Fruit fly (Drosophila melanogaster) whole organism, embryonic: ENCODE data around the gene Nf1.
A peak's percentile ranks its signal among the peaks of the same experiment; 100 is the strongest.

Source experiments
- ATbp ChIP-seq: fragments of 200-800 bp; sonication (Bioruptor generic); optimal IDR thresholded peaks from 2 replicates; lab custom pipeline; 2017; ENCODE audit warnings: missing biosample characterization, mild to moderate bottlenecking, missing genetic modification characterization, missing genetic modification reagents
- Atf3 ChIP-seq: fragments of 200-800 bp; sonication (Bioruptor generic); optimal IDR thresholded peaks from 3 replicates; lab custom pipeline; 2016; ENCODE audit warnings: missing biosample characterization, missing genetic modification characterization
- CG10274 ChIP-seq: fragments of 200-800 bp; sonication (Bioruptor generic); optimal IDR thresholded peaks from 3 replicates; lab custom pipeline; 2017; ENCODE audit warnings: missing biosample characterization, mild to moderate bottlenecking, missing genetic modification characterization
- CG11696 ChIP-seq: fragments of 200-800 bp; sonication (Bioruptor generic); IDR thresholded peaks from 2 replicates; pipeline ENCODE4 v1.3.6; 2022; ENCODE audit warnings: missing biosample characterization, missing genetic modification characterization
- CG12071 ChIP-seq: fragments of 200-800 bp; sonication (Bioruptor generic); optimal IDR thresholded peaks from 3 replicates; lab custom pipeline; 2018; ENCODE audit warnings: missing biosample characterization, mild to moderate bottlenecking, missing genetic modification characterization
- CG13123 ChIP-seq: fragments of 200-800 bp; sonication (Bioruptor generic); optimal IDR thresholded peaks from 2 replicates; lab custom pipeline; 2016; ENCODE audit warnings: missing biosample characterization, missing genetic modification characterization
- CG14014 ChIP-seq: fragments of 200-800 bp; sonication (Bioruptor generic); IDR thresholded peaks from 2 replicates; pipeline ENCODE4 v1.3.6; 2022; ENCODE audit warnings: missing biosample characterization, missing genetic modification characterization
- CG17361 ChIP-seq: fragments of 200-800 bp; sonication (Bioruptor generic); IDR thresholded peaks from 3 replicates; pipeline ENCODE4 v1.3.6; 2022; ENCODE audit warnings: missing biosample characterization, missing genetic modification characterization
- CG17802 ChIP-seq: fragments of 200-800 bp; sonication (Bioruptor generic); optimal IDR thresholded peaks from 2 replicates; lab custom pipeline; 2018; ENCODE audit warnings: missing biosample characterization, mild to moderate bottlenecking, missing genetic modification characterization, moderate library complexity
- CG17829 ChIP-seq: fragments of 200-800 bp; optimal IDR thresholded peaks from 2 replicates; lab custom pipeline; 2019; ENCODE audit warnings: missing biosample characterization, mild to moderate bottlenecking, missing genetic modification characterization, moderate library complexity
- CG2120 ChIP-seq: fragments of 200-800 bp; sonication (Bioruptor generic); optimal IDR thresholded peaks from 3 replicates; lab custom pipeline; 2016; ENCODE audit warnings: missing biosample characterization, missing genetic modification characterization
- CG31224 ChIP-seq: fragments of 200-800 bp; sonication (Bioruptor generic); IDR thresholded peaks from 2 replicates; pipeline ENCODE4 v1.3.6; 2022; ENCODE audit warnings: missing biosample characterization, missing genetic modification characterization
- CG33213 ChIP-seq: fragments of 200-800 bp; sonication (Bioruptor generic); optimal IDR thresholded peaks from 3 replicates; lab custom pipeline; 2016; ENCODE audit warnings: missing biosample characterization, missing genetic modification characterization
- CG3726 ChIP-seq: fragments of 200-800 bp; sonication (Bioruptor generic); IDR thresholded peaks from 3 replicates; pipeline ENCODE4, ENCODE4 v1.3.6; 2022; ENCODE audit warnings: missing biosample characterization, missing genetic modification characterization
- CG4404 ChIP-seq: fragments of 200-800 bp; sonication (Bioruptor generic); IDR thresholded peaks from 2 replicates; pipeline ENCODE4 v1.3.6; 2022; ENCODE audit warnings: missing biosample characterization, missing genetic modification characterization
- CG4730 ChIP-seq: fragments of 200-800 bp; sonication (Bioruptor generic); IDR thresholded peaks from 2 replicates; pipeline ENCODE4 v1.3.6; 2022; ENCODE audit warnings: missing biosample characterization, missing genetic modification characterization
- CG6791 ChIP-seq: fragments of 200-800 bp; sonication (Bioruptor generic); IDR thresholded peaks from 3 replicates; pipeline ENCODE4 v1.3.6; 2022; ENCODE audit warnings: missing biosample characterization, missing genetic modification characterization; ENCODE audit not compliant: partially characterized antibody
- CG7839 ChIP-seq: fragments of 200-800 bp; sonication (Bioruptor generic); optimal IDR thresholded peaks from 3 replicates; lab custom pipeline; 2018; ENCODE audit warnings: missing biosample characterization, mild to moderate bottlenecking, missing genetic modification characterization, moderate library complexity
- CG8388 ChIP-seq: fragments of 200-800 bp; sonication (Bioruptor generic); optimal IDR thresholded peaks from 2 replicates; lab custom pipeline; 2019; ENCODE audit warnings: missing biosample characterization, mild to moderate bottlenecking, missing genetic modification characterization, moderate library complexity
- CG9876 ChIP-seq: fragments of 200-800 bp; sonication (Bioruptor generic); optimal IDR thresholded peaks from 2 replicates; lab custom pipeline; 2016; ENCODE audit warnings: missing biosample characterization, missing genetic modification characterization
- D19A ChIP-seq: fragments of 200-800 bp; optimal IDR thresholded peaks from 3 replicates; lab custom pipeline; 2019; ENCODE audit warnings: missing biosample characterization, mild to moderate bottlenecking, missing genetic modification characterization, moderate library complexity
- D19B ChIP-seq: fragments of 200-800 bp; sonication (Bioruptor generic); optimal IDR thresholded peaks from 2 replicates; lab custom pipeline; 2017; ENCODE audit warnings: missing biosample characterization, mild to moderate bottlenecking, missing genetic modification characterization
- Dip3 ChIP-seq: fragments of 200-800 bp; sonication (Bioruptor generic); optimal IDR thresholded peaks from 3 replicates; lab custom pipeline; 2016; ENCODE audit warnings: missing biosample characterization, missing genetic modification characterization
- ERR ChIP-seq: fragments of 200-800 bp; sonication (Bioruptor generic); optimal IDR thresholded peaks from 2 replicates; lab custom pipeline; 2016; ENCODE audit warnings: missing biosample characterization, missing genetic modification characterization
- Hey ChIP-seq: fragments of 200-800 bp; sonication (Bioruptor generic); optimal IDR thresholded peaks from 3 replicates; lab custom pipeline; 2018; ENCODE audit warnings: missing biosample characterization, mild to moderate bottlenecking, missing genetic modification characterization
- HmgD ChIP-seq: fragments of 200-800 bp; sonication (Bioruptor generic); optimal IDR thresholded peaks from 3 replicates; lab custom pipeline; 2016; ENCODE audit warnings: missing biosample characterization, missing genetic modification characterization
- Hr39 ChIP-seq: fragments of >200 bp; optimal IDR thresholded peaks from 2 replicates; lab custom pipeline; 2017
- Kr ChIP-seq: fragments of 200-800 bp; sonication (Bioruptor generic); optimal IDR thresholded peaks from 2 replicates; lab custom pipeline; 2017; ENCODE audit warnings: missing biosample characterization, mild to moderate bottlenecking, missing genetic modification characterization
- Myb ChIP-seq: fragments of 200-800 bp; sonication (Bioruptor generic); optimal IDR thresholded peaks from 2 replicates; lab custom pipeline; 2016; ENCODE audit warnings: missing biosample characterization, missing genetic modification characterization
- Optix ChIP-seq: fragments of 200-800 bp; sonication (Bioruptor generic); IDR thresholded peaks from 3 replicates; pipeline ENCODE4 v1.3.6; 2022; ENCODE audit warnings: missing biosample characterization, missing genetic modification characterization
- Rx ChIP-seq: fragments of 200-800 bp; sonication (Bioruptor generic); IDR thresholded peaks from 2 replicates; pipeline ENCODE4 v1.3.6; 2022; ENCODE audit warnings: missing biosample characterization, missing genetic modification characterization
- ab ChIP-seq: fragments of 200-800 bp; sonication (Bioruptor generic); optimal IDR thresholded peaks from 2 replicates; lab custom pipeline; 2016; ENCODE audit warnings: missing biosample characterization, missing genetic modification characterization
- cas ChIP-seq: fragments of 200-800 bp; sonication (Bioruptor generic); IDR thresholded peaks from 2 replicates; pipeline ENCODE4 v1.3.6; 2022; ENCODE audit warnings: missing biosample characterization, missing genetic modification characterization
- dan ChIP-seq: fragments of 200-800 bp; sonication (Bioruptor generic); IDR thresholded peaks from 2 replicates; pipeline ENCODE4 v1.3.6; 2022; ENCODE audit warnings: missing biosample characterization, missing genetic modification characterization
- dmrt99B ChIP-seq: fragments of 200-800 bp; sonication (Bioruptor generic); optimal IDR thresholded peaks from 2 replicates; lab custom pipeline; 2018; ENCODE audit warnings: missing biosample characterization, mild to moderate bottlenecking, missing genetic modification characterization, moderate library complexity
- hb ChIP-seq: fragments of 200-800 bp; sonication (Bioruptor generic); IDR thresholded peaks from 3 replicates; pipeline ENCODE4 v1.3.6; 2022; ENCODE audit warnings: missing biosample characterization, missing genetic modification characterization; ENCODE audit not compliant: partially characterized antibody
- jigr1 ChIP-seq: fragments of 200-800 bp; sonication (Bioruptor generic); IDR thresholded peaks from 3 replicates; pipeline ENCODE4 v1.3.6; 2022; ENCODE audit warnings: missing biosample characterization, missing genetic modification characterization
- pan ChIP-seq, 4 experiments: fragments of >200 bp in 3 of 4; fragments of 200-800 bp in 1 of 4; sonication (Bioruptor generic) in 1 of 4; optimal IDR thresholded peaks in 3 of 4; IDR thresholded peaks in 1 of 4; 2 replicates each; pipeline versions ENCODE4 v1.3.6 to Lab custom; 2017 to 2022; ENCODE audit warnings: missing biosample characterization in 2 of 4, missing genetic modification characterization in 2 of 4, mixed read lengths in 1 of 4
- pnt ChIP-seq: fragments of 200-800 bp; sonication (Bioruptor generic); optimal IDR thresholded peaks from 3 replicates; lab custom pipeline; 2016; ENCODE audit warnings: missing biosample characterization, missing genetic modification characterization
- sug ChIP-seq: fragments of 200-800 bp; optimal IDR thresholded peaks from 2 replicates; lab custom pipeline; 2019; ENCODE audit warnings: missing biosample characterization, mild to moderate bottlenecking, missing genetic modification characterization, moderate library complexity
- tna ChIP-seq: fragments of 200-800 bp; sonication (Bioruptor generic); IDR thresholded peaks from 2 replicates; pipeline ENCODE4 v1.3.6; 2022; ENCODE audit warnings: missing biosample characterization, missing genetic modification characterization; ENCODE audit not compliant: partially characterized antibody
- toy ChIP-seq: fragments of 200-800 bp; sonication (Bioruptor generic); IDR thresholded peaks from 2 replicates; pipeline ENCODE4 v1.3.6; 2022; ENCODE audit warnings: missing biosample characterization, missing genetic modification characterization
- trem ChIP-seq: fragments of 200-800 bp; optimal IDR thresholded peaks from 3 replicates; lab custom pipeline; 2019; ENCODE audit warnings: missing biosample characterization, mild to moderate bottlenecking, missing genetic modification characterization, moderate library complexity
- tx ChIP-seq: fragments of 200-800 bp; sonication (Bioruptor generic); optimal IDR thresholded peaks from 2 replicates; lab custom pipeline; 2016; ENCODE audit warnings: missing biosample characterization, missing genetic modification characterization
- usp ChIP-seq: fragments of >200 bp; optimal IDR thresholded peaks from 2 replicates; lab custom pipeline; 2017; ENCODE audit warnings: missing biosample characterization, missing genetic modification characterization
- vfl ChIP-seq: fragments of 200-800 bp; sonication (Bioruptor generic); optimal IDR thresholded peaks from 2 replicates; lab custom pipeline; 2016; ENCODE audit warnings: missing biosample characterization, missing genetic modification characterization
- z ChIP-seq: fragments of 200-800 bp; sonication (Bioruptor generic); IDR thresholded peaks from 3 replicates; pipeline ENCODE4 v1.3.6; 2022; ENCODE audit warnings: missing biosample characterization, missing genetic modification characterization
- zen2 ChIP-seq: fragments of 200-800 bp; sonication (Bioruptor generic); IDR thresholded peaks from 3 replicates; pipeline ENCODE4 v1.3.6; 2022; ENCODE audit warnings: missing biosample characterization, missing genetic modification characterization; ENCODE audit not compliant: partially characterized antibody
- zfh2 ChIP-seq: fragments of 200-800 bp; sonication (Bioruptor generic); optimal IDR thresholded peaks from 2 replicates; lab custom pipeline; 2016; ENCODE audit warnings: missing biosample characterization, missing genetic modification characterization

Gene Nf1

dm6 chr3R:25996197-25997005 is 13.6 kb downstream of the Nf1 start, which contains the start of gene CG43116 (continued):
- TF ChIP-seq HmgD (GFP tag; lab: Kevin White, UChicago) (no peak), ERR (GFP tag; lab: Kevin White, UChicago) (no peak), D19A (tag; lab: Kevin White, UChicago) (peak; percentile 89), CG11696 (GFP tag; lab: Robert Waterston, UW) (0 out of 2 replicates have a peak, but pooled peaks have one; percentile 37), CG4730 (GFP tag; lab: Robert Waterston, UW) (peak; percentile 70; the same call in 1 of the 2 replicates), D19B (GFP tag; lab: Kevin White, UChicago) (no peak), pan (optimal IDR thresholded peaks at IDR 0.05; lab: Kevin White, UChicago) (no peak), pan (GFP tag; optimal IDR thresholded peaks at IDR 0.05 in 1 of 2, IDR thresholded peaks at IDR 0.05 in 1 of 2) (peak in 1 of 2 experiments; percentile 76), toy (GFP tag; lab: Robert Waterston, UW) (0 out of 2 replicates have a peak, but pooled peaks have one; percentile 8), CG14014 (GFP tag; lab: Robert Waterston, UW) (peak; percentile 23; the same call in 1 of the 2 replicates), Myb (GFP tag; lab: Kevin White, UChicago) (peak; percentile 8), ATbp (GFP tag; lab: Kevin White, UChicago) (peak; percentile 85), zfh2 (GFP tag; lab: Kevin White, UChicago) (no peak), jigr1 (GFP tag; lab: Robert Waterston, UW) (0 out of 3 replicates have a peak, but pooled peaks have one; percentile 14), hb (0 out of 3 replicates have a peak, but pooled peaks have one; percentile 6), CG12071 (GFP tag; lab: Kevin White, UChicago) (no peak), sug (tag; lab: Kevin White, UChicago) (no peak), cas (no peak), ab (GFP tag; lab: Kevin White, UChicago) (no peak), Kr (GFP tag; lab: Kevin White, UChicago) (peak; percentile 92), z (GFP tag; lab: Robert Waterston, UW) (peak; percentile 60; the same call in 1 of the 3 replicates), CG7839 (no peak), CG17361 (GFP tag; lab: Robert Waterston, UW) (no peak; the same call in 1 of the 3 replicates), trem (tag; lab: Kevin White, UChicago) (peak; percentile 96), pnt (GFP tag; lab: Kevin White, UChicago) (peak; percentile 62), vfl (no peak), dmrt99B (tag; lab: Kevin White, UChicago) (no peak), Hr39 (lab: Kevin White, UChicago) (no peak), Dip3 (no peak), CG31224 (GFP tag; lab: Robert Waterston, UW) (0 out of 2 replicates have a peak, but pooled peaks have one; percentile 14), CG9876 (GFP tag; lab: Kevin White, UChicago) (no peak), Optix (peak; percentile 84), CG8388 (GFP tag; lab: Kevin White, UChicago) (peak; percentile 94), CG33213 (no peak), dan (GFP tag; lab: Robert Waterston, UW) (peak; percentile 91), Hey (no peak), tx (GFP tag; lab: Kevin White, UChicago) (peak; percentile 34), zen2 (GFP tag; lab: Robert Waterston, UW) (0 out of 3 replicates have a peak, but pooled peaks have one; percentile 19), CG10274 (GFP tag; lab: Kevin White, UChicago) (peak; percentile 27), CG4404 (GFP tag; lab: Robert Waterston, UW) (peak; percentile 96), CG3726 (GFP tag; lab: Robert Waterston, UW) (peak; percentile 73; the same call in 2 of the 3 replicates), CG2120 (GFP tag; lab: Kevin White, UChicago) (no peak), usp (GFP tag; lab: Kevin White, UChicago) (no peak), Atf3 (GFP tag; lab: Kevin White, UChicago) (peak; percentile 73), CG17829 (tag; lab: Kevin White, UChicago) (peak; percentile 97), CG6791 (GFP tag; lab: Robert Waterston, UW) (no peak), tna (no peak), CG17802 (tag; lab: Kevin White, UChicago) (peak; percentile 78), Rx (peak; percentile 72), CG13123 (GFP tag; lab: Kevin White, UChicago) (peak; percentile 71)
